Worm (Caenorhabditis elegans): ENCODE data around the gene ZC443.1.
A peak's percentile ranks its signal among the peaks of the same experiment; 100 is the strongest.

Gene ZC443.1

ce11 chrV:12809876-12810275 is at the start of gene ZC443.1:
Gene ZC443.1 (minus strand): TSS chrV:12810080.
- TF ChIP-seq W03F9.2 (tag; optimal IDR thresholded peaks at IDR 0.05) (no peak), dao-5 (tag; optimal IDR thresholded peaks at IDR 0.05) (no peak), him-1 (tag; optimal IDR thresholded peaks at IDR 0.05) (no peak)

- TF ChIP-seq dao-5 (tag; optimal IDR thresholded peaks at IDR 0.05) (no peak), W03F9.2 (tag; optimal IDR thresholded peaks at IDR 0.05) (no peak), him-1 (tag; optimal IDR thresholded peaks at IDR 0.05) (no peak)
These were observed 49.3 kb upstream of the ZC443.1 start, which contains the start of gene anp-1 for ce11 chrV:12859144-12859543. Gene anp-1 (plus strand): TSS chrV:12859444.

ce11 chrV:12854766-12855165 is 44.9 kb upstream of the ZC443.1 start, which contains the start of gene C44H9.7:
Gene C44H9.7 (minus strand): TSS chrV:12854866.
- no peak for TF ChIP-seq W03F9.2 (tag; optimal IDR thresholded peaks at IDR 0.05)
- TF ChIP-seq him-1 (tag; optimal IDR thresholded peaks at IDR 0.05): no peak
- TF ChIP-seq dao-5 (tag; optimal IDR thresholded peaks at IDR 0.05): no peak

ce11 chrV:12852355-12852754 is 42.5 kb upstream of the ZC443.1 start:
- TF ChIP-seq W03F9.2 (tag; optimal IDR thresholded peaks at IDR 0.05) (no peak), him-1 (tag; optimal IDR thresholded peaks at IDR 0.05) (no peak), dao-5 (tag; optimal IDR thresholded peaks at IDR 0.05) (no peak)

ce11 chrV:12849736-12850135 is 39.9 kb upstream of the ZC443.1 start, which contains the start of gene C44H9.5:
Gene C44H9.5 (minus strand): TSS chrV:12849864.
- TF ChIP-seq him-1 (tag; optimal IDR thresholded peaks at IDR 0.05): no peak
- TF ChIP-seq W03F9.2 (tag; optimal IDR thresholded peaks at IDR 0.05): no peak
- TF ChIP-seq dao-5 (tag; optimal IDR thresholded peaks at IDR 0.05): no peak

ce11 chrV:12845247-12845646 is 35.4 kb upstream of the ZC443.1 start, which contains the start of gene C44H9.6:
Gene C44H9.6 (minus strand): TSS chrV:12845347.
- TF ChIP-seq him-1 (tag; optimal IDR thresholded peaks at IDR 0.05) (no peak), dao-5 (tag; optimal IDR thresholded peaks at IDR 0.05) (no peak), W03F9.2 (tag; optimal IDR thresholded peaks at IDR 0.05) (no peak)

ce11 chrV:12844748-12845147 is 34.9 kb upstream of the ZC443.1 start:
- no peak for TF ChIP-seq dao-5 (tag; optimal IDR thresholded peaks at IDR 0.05)
- TF ChIP-seq him-1 (tag; optimal IDR thresholded peaks at IDR 0.05): no peak
- no peak for TF ChIP-seq W03F9.2 (tag; optimal IDR thresholded peaks at IDR 0.05)

- no peak for TF ChIP-seq W03F9.2 (tag; optimal IDR thresholded peaks at IDR 0.05)
- no peak for TF ChIP-seq him-1 (tag; optimal IDR thresholded peaks at IDR 0.05)
- TF ChIP-seq dao-5 (tag; optimal IDR thresholded peaks at IDR 0.05): no peak
These were observed 25.5 kb upstream of the ZC443.1 start, which contains the start of gene C44H9.4 for ce11 chrV:12835388-12835787. Gene C44H9.4 (plus strand): TSS chrV:12835688.

ce11 chrV:12827219-12827618 is 17.3 kb upstream of the ZC443.1 start, which contains the start of gene ugt-15:
Gene ugt-15 (plus strand): TSS chrV:12827519.
- TF ChIP-seq him-1 (tag; optimal IDR thresholded peaks at IDR 0.05) (no peak), W03F9.2 (tag; optimal IDR thresholded peaks at IDR 0.05) (no peak), dao-5 (tag; optimal IDR thresholded peaks at IDR 0.05) (no peak)

- no peak for TF ChIP-seq W03F9.2 (tag; optimal IDR thresholded peaks at IDR 0.05)
These were observed 14.9 kb upstream of the ZC443.1 start, which contains the start of gene ugt-16 for ce11 chrV:12824777-12825176. Gene ugt-16 (plus strand): TSS chrV:12825024.

ce11 chrV:12822065-12822464 is 12.2 kb upstream of the ZC443.1 start:
- TF ChIP-seq him-1 (tag; optimal IDR thresholded peaks at IDR 0.05) (no peak), W03F9.2 (tag; optimal IDR thresholded peaks at IDR 0.05) (no peak), dao-5 (tag; optimal IDR thresholded peaks at IDR 0.05) (no peak)

ce11 chrV:12819792-12820453 is 10.0 kb upstream of the ZC443.1 start, which contains the start of the genes ZC443.4 and ugt-18:
Gene ZC443.4 (minus strand): TSS chrV:12819886.
Gene ugt-18 (plus strand): TSS chrV:12820260.
- TF ChIP-seq him-1 (tag; optimal IDR thresholded peaks at IDR 0.05) (no peak), dao-5 (tag; optimal IDR thresholded peaks at IDR 0.05) (no peak), W03F9.2 (tag; optimal IDR thresholded peaks at IDR 0.05) (no peak)

- TF ChIP-seq him-1 (tag; optimal IDR thresholded peaks at IDR 0.05): peak; percentile 89
- no peak for TF ChIP-seq W03F9.2 (tag; optimal IDR thresholded peaks at IDR 0.05)
- TF ChIP-seq dao-5 (tag; optimal IDR thresholded peaks at IDR 0.05): no peak
These were observed 9.3 kb upstream of the ZC443.1 start for ce11 chrV:12819155-12819554.

ce11 chrV:12818486-12818885 is 8.6 kb upstream of the ZC443.1 start:
- TF ChIP-seq dao-5 (tag; optimal IDR thresholded peaks at IDR 0.05) (no peak), W03F9.2 (tag; optimal IDR thresholded peaks at IDR 0.05) (no peak), him-1 (tag; optimal IDR thresholded peaks at IDR 0.05) (no peak)

ce11 chrV:12816672-12817071 is 6.8 kb upstream of the ZC443.1 start:
- TF ChIP-seq him-1 (tag; optimal IDR thresholded peaks at IDR 0.05): no peak
- TF ChIP-seq W03F9.2 (tag; optimal IDR thresholded peaks at IDR 0.05): no peak
- TF ChIP-seq dao-5 (tag; optimal IDR thresholded peaks at IDR 0.05): no peak
